Fruit fly (Drosophila melanogaster): Measurements from ENCODE around the gene CG7367.

DNA sequence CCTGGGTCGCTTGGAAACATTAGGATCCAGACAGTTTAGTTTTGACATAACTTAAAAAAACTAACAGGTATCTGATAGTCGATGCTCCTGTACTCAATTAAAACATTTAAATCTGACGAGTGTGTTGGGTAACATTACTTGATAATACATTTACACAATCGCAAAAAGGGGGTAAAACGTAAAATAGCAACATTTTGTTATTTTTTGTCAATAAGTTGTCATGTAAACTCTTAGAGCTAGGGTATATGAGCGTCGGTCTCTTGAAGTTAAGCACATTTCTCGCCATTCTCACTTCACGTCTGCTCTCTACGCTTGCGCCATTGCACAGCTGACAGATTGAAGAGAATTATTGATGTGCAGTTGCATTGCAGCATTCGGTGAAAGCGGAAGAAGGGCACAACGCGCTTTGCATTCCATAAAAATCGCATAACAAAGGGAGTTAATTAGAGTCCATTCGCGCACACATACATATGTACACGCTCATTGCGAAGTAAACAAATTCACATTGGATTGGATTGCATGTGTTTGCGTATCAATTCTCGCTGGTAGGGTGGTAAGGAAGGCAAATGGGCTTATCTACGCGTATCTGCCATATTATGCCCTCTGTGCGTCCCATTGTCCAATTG, 54.6 kb downstream of the CG7367 start:
- no peak for TF ChIP-seq psq (optimal IDR thresholded peaks at IDR 0.05)
- no peak for TF ChIP-seq h (optimal IDR thresholded peaks at IDR 0.05)
- TF ChIP-seq insv (optimal IDR thresholded peaks at IDR 0.05) = no peak
- no peak for TF ChIP-seq Myc (optimal IDR thresholded peaks at IDR 0.05)
- TF ChIP-seq Sin3A (optimal IDR thresholded peaks at IDR 0.05) = no peak
